Fruit fly (Drosophila melanogaster): ENCODE data around the gene IntS2.
A peak's percentile ranks its signal among the peaks of the same experiment; 100 is the strongest.

The IntS2 gene

dm6 chrX:17631996-17632612 lies 24.5 kb downstream of the IntS2 start, which contains the start of the genes corolla and ND-24 (continued):
- TF ChIP-seq Gug (GFP tag; IDR thresholded peaks at IDR 0.05) (peak; percentile 73), esn (GFP tag; optimal IDR thresholded peaks at IDR 0.05) (peak; percentile 84), CG34406 (GFP tag; optimal IDR thresholded peaks at IDR 0.05) (peak; percentile 44), vri (GFP tag; optimal IDR thresholded peaks at IDR 0.05) (no peak), Met (GFP tag; optimal IDR thresholded peaks at IDR 0.05) (no peak), CG3032 (tag; optimal IDR thresholded peaks at IDR 0.05) (peak; percentile 51), Ets96B (tag; optimal IDR thresholded peaks at IDR 0.05) (peak; percentile 49), Blimp-1 (GFP tag; optimal IDR thresholded peaks at IDR 0.05) (no peak), ss (GFP tag; optimal IDR thresholded peaks at IDR 0.05) (no peak), CG7368 (GFP tag; optimal IDR thresholded peaks at IDR 0.05) (no peak), acj6 (GFP tag; optimal IDR thresholded peaks at IDR 0.05) (peak; percentile 72), CG9139 (GFP tag; optimal IDR thresholded peaks at IDR 0.05) (no peak), CG8119 (GFP tag; IDR thresholded peaks at IDR 0.05) (peak; percentile 45; the same call in 1 of the 3 replicates), CG31627 (GFP tag; optimal IDR thresholded peaks at IDR 0.05) (peak; percentile 81), fd59A (GFP tag; optimal IDR thresholded peaks at IDR 0.05) (peak; percentile 34), Eip78C (GFP tag) (peak; percentile 89), CG15336 (GFP tag; IDR thresholded peaks at IDR 0.05) (peak; percentile 61), CG10631 (GFP tag; optimal IDR thresholded peaks at IDR 0.05) (peak; percentile 85), OdsH (GFP tag; optimal IDR thresholded peaks at IDR 0.05) (peak; percentile 73)

dm6 chrX:17629317-17629716 lies 27.3 kb downstream of the IntS2 start, which contains the start of gene CG8326:
CG8326 (minus strand) TSS chrX:17629492.
- TF ChIP-seq CG3032 (tag; optimal IDR thresholded peaks at IDR 0.05) (no peak), Eip75B (GFP tag; optimal IDR thresholded peaks at IDR 0.05) (no peak), CG9139 (GFP tag; optimal IDR thresholded peaks at IDR 0.05) (no peak), CG16779 (tag; optimal IDR thresholded peaks at IDR 0.05) (no peak), CG31627 (GFP tag; optimal IDR thresholded peaks at IDR 0.05) (no peak), Lpt (GFP tag; optimal IDR thresholded peaks at IDR 0.05) (no peak), cyc (GFP tag; optimal IDR thresholded peaks at IDR 0.05) (no peak), CG6808 (GFP tag; optimal IDR thresholded peaks at IDR 0.05) (no peak), fkh (GFP tag; optimal IDR thresholded peaks at IDR 0.05) (no peak), pdm3 (GFP tag; optimal IDR thresholded peaks at IDR 0.05) (no peak), Ets21C (GFP tag; optimal IDR thresholded peaks at IDR 0.05) (no peak), CG11762 (GFP tag; optimal IDR thresholded peaks at IDR 0.05; ENCODE audit: insufficient read depth) (no peak), CG6792 (GFP tag; optimal IDR thresholded peaks at IDR 0.05) (no peak), Met (GFP tag; optimal IDR thresholded peaks at IDR 0.05) (no peak), eg (GFP tag; IDR thresholded peaks at IDR 0.05) (no peak), CG11902 (GFP tag; optimal IDR thresholded peaks at IDR 0.05) (no peak), CG8632 (GFP tag; optimal IDR thresholded peaks at IDR 0.05) (no peak), achi (GFP tag; optimal IDR thresholded peaks at IDR 0.05) (no peak), esn (GFP tag; optimal IDR thresholded peaks at IDR 0.05) (no peak), CG4318 (GFP tag; optimal IDR thresholded peaks at IDR 0.05) (no peak)

dm6 chrX:17627090-17627992 lies 29.3 kb downstream of the IntS2 start, which contains the start of gene stas:
stas (minus strand) TSS chrX:17627895.
- TF ChIP-seq vri (GFP tag; optimal IDR thresholded peaks at IDR 0.05) (no peak), spab (GFP tag; optimal IDR thresholded peaks at IDR 0.05) (no peak), cyc (GFP tag; optimal IDR thresholded peaks at IDR 0.05) (no peak), CG8632 (GFP tag; optimal IDR thresholded peaks at IDR 0.05) (no peak), CG4318 (GFP tag; optimal IDR thresholded peaks at IDR 0.05) (no peak), pdm3 (GFP tag; optimal IDR thresholded peaks at IDR 0.05) (peak; percentile 19), CG10669 (GFP tag; optimal IDR thresholded peaks at IDR 0.05) (no peak), CG11902 (GFP tag; optimal IDR thresholded peaks at IDR 0.05) (no peak), CG31627 (GFP tag; optimal IDR thresholded peaks at IDR 0.05) (no peak), fkh (GFP tag; optimal IDR thresholded peaks at IDR 0.05) (peak; percentile 71), Gug (GFP tag; IDR thresholded peaks at IDR 0.05) (no peak), CG11294 (GFP tag; IDR thresholded peaks at IDR 0.05) (no peak), Met (GFP tag; optimal IDR thresholded peaks at IDR 0.05) (no peak), Eip93F (GFP tag; optimal IDR thresholded peaks at IDR 0.05) (peak; percentile 3), CG9139 (GFP tag; optimal IDR thresholded peaks at IDR 0.05) (no peak), Hr38 (GFP tag; optimal IDR thresholded peaks at IDR 0.05) (no peak), CG6276 (GFP tag; optimal IDR thresholded peaks at IDR 0.05) (no peak), Hr4 (GFP tag; optimal IDR thresholded peaks at IDR 0.05) (no peak), achi (GFP tag; optimal IDR thresholded peaks at IDR 0.05) (no peak), eg (GFP tag; IDR thresholded peaks at IDR 0.05) (no peak), Hr39 (GFP tag; optimal IDR thresholded peaks at IDR 0.05) (no peak), dsx (GFP tag; optimal IDR thresholded peaks at IDR 0.05; ENCODE audit: poor library complexity, severe bottlenecking) (peak; percentile 64), CG1621 (tag; optimal IDR thresholded peaks at IDR 0.05) (no peak)

Measured in whole organism, prepupa.